Fruit fly (Drosophila melanogaster) whole organism, embryonic: ENCODE results near the gene galla-2.

Experiments used
- CG10267 ChIP-seq: fragments of 200-800 bp; sonication (Bioruptor generic); optimal IDR thresholded peaks from 2 replicates; lab custom pipeline; 2018; ENCODE audit warnings: missing biosample characterization, mild to moderate bottlenecking, missing genetic modification characterization, moderate library complexity
- CG10959 ChIP-seq: fragments of 200-800 bp; sonication (Bioruptor generic); IDR thresholded peaks from 2 replicates; pipeline ENCODE4 v1.3.6; 2022; ENCODE audit warnings: missing biosample characterization, missing genetic modification characterization
- CG11696 ChIP-seq: fragments of 200-800 bp; sonication (Bioruptor generic); IDR thresholded peaks from 2 replicates; pipeline ENCODE4 v1.3.6; 2022; ENCODE audit warnings: missing biosample characterization, missing genetic modification characterization
- CG12071 ChIP-seq: fragments of 200-800 bp; sonication (Bioruptor generic); optimal IDR thresholded peaks from 3 replicates; lab custom pipeline; 2018; ENCODE audit warnings: missing biosample characterization, mild to moderate bottlenecking, missing genetic modification characterization
- CG12744 ChIP-seq: fragments of 200-800 bp; sonication (Bioruptor generic); optimal IDR thresholded peaks from 2 replicates; lab custom pipeline; 2016; ENCODE audit warnings: missing biosample characterization, missing genetic modification characterization
- CG1529 ChIP-seq: fragments of 200-800 bp; sonication (Bioruptor generic); optimal IDR thresholded peaks from 3 replicates; lab custom pipeline; 2018; ENCODE audit warnings: missing biosample characterization, missing genetic modification characterization
- CG15514 ChIP-seq: fragments of 200-800 bp; sonication (Bioruptor generic); optimal IDR thresholded peaks from 3 replicates; lab custom pipeline; 2017; ENCODE audit warnings: missing biosample characterization, missing genetic modification characterization, mild to moderate bottlenecking, moderate library complexity, missing genetic modification reagents
- CG17829 ChIP-seq: fragments of 200-800 bp; optimal IDR thresholded peaks from 2 replicates; lab custom pipeline; 2019; ENCODE audit warnings: missing biosample characterization, mild to moderate bottlenecking, missing genetic modification characterization, moderate library complexity
- CG1832 ChIP-seq: fragments of 200-800 bp; sonication (Bioruptor generic); optimal IDR thresholded peaks from 2 replicates; lab custom pipeline; 2017; ENCODE audit warnings: missing biosample characterization, mild to moderate bottlenecking, missing genetic modification characterization, inconsistent platforms
- CG2120 ChIP-seq: fragments of 200-800 bp; sonication (Bioruptor generic); optimal IDR thresholded peaks from 3 replicates; lab custom pipeline; 2016; ENCODE audit warnings: missing biosample characterization, missing genetic modification characterization
- CG4328 ChIP-seq: fragments of 200-800 bp; sonication (Bioruptor generic); optimal IDR thresholded peaks from 3 replicates; lab custom pipeline; 2017; ENCODE audit warnings: missing biosample characterization, missing genetic modification reagents, missing genetic modification characterization
- CG4854 ChIP-seq: fragments of 200-800 bp; sonication (Bioruptor generic); optimal IDR thresholded peaks from 2 replicates; lab custom pipeline; 2016; ENCODE audit warnings: missing biosample characterization, missing genetic modification characterization, inconsistent platforms
- CG7372 ChIP-seq: fragments of 200-800 bp; sonication (Bioruptor generic); IDR thresholded peaks from 2 replicates; pipeline ENCODE4 v1.3.6; 2022; ENCODE audit warnings: missing biosample characterization, missing genetic modification characterization
- CG8765 ChIP-seq: fragments of 200-800 bp; sonication (Bioruptor generic); IDR thresholded peaks from 2 replicates; pipeline ENCODE4 v1.3.6; 2022; ENCODE audit warnings: missing biosample characterization, missing genetic modification characterization
- CG9797 ChIP-seq: fragments of 200-800 bp; sonication (Bioruptor generic); optimal IDR thresholded peaks from 3 replicates; lab custom pipeline; 2018; ENCODE audit warnings: missing biosample characterization, mild to moderate bottlenecking, missing genetic modification characterization
- CTCF ChIP-seq: fragments of 200-800 bp; sonication (Bioruptor generic); optimal IDR thresholded peaks from 2 replicates; lab custom pipeline; 2017; ENCODE audit warnings: missing biosample characterization, mild to moderate bottlenecking, missing genetic modification characterization, moderate library complexity
- D ChIP-seq, 2 experiments: fragments of 200-800 bp in 1 of 2; fragments of >200 bp in 1 of 2; sonication (Bioruptor generic) in 1 of 2; optimal IDR thresholded peaks; 2 replicates in 1 of 2; 3 replicates in 1 of 2; lab custom pipeline; 2017; ENCODE audit warnings: mild to moderate bottlenecking in 1 of 2, missing biosample characterization in 1 of 2, missing genetic modification characterization in 1 of 2, missing genetic modification reagents in 1 of 2
- D19A ChIP-seq: fragments of 200-800 bp; optimal IDR thresholded peaks from 3 replicates; lab custom pipeline; 2019; ENCODE audit warnings: missing biosample characterization, mild to moderate bottlenecking, missing genetic modification characterization, moderate library complexity
- Fer3 ChIP-seq: fragments of 200-800 bp; sonication (Bioruptor generic); optimal IDR thresholded peaks from 2 replicates; lab custom pipeline; 2018; ENCODE audit warnings: missing biosample characterization, mild to moderate bottlenecking, missing genetic modification characterization, moderate library complexity
- Hr3 ChIP-seq: fragments of 200-800 bp; sonication (Bioruptor generic); optimal IDR thresholded peaks from 3 replicates; lab custom pipeline; 2016; ENCODE audit warnings: missing biosample characterization, missing genetic modification characterization
- Hr78 ChIP-seq, 2 experiments: fragments of 200-800 bp in 1 of 2; fragments of >200 bp in 1 of 2; sonication (Bioruptor generic) in 1 of 2; optimal IDR thresholded peaks; 2 replicates each; lab custom pipeline; 2017 to 2019; ENCODE audit warnings: missing biosample characterization in 2 of 2, missing genetic modification characterization in 2 of 2, mild to moderate bottlenecking in 1 of 2, moderate library complexity in 1 of 2
- Lhr ChIP-seq: fragments of 200-800 bp; sonication (Bioruptor generic); optimal IDR thresholded peaks from 3 replicates; lab custom pipeline; 2017; ENCODE audit warnings: mild to moderate bottlenecking, missing biosample characterization, missing genetic modification reagents, missing genetic modification characterization
- Med ChIP-seq: fragments of 200-800 bp; sonication (Bioruptor generic); peaks from one replicate; lab custom pipeline; 2016; ENCODE audit warnings: missing biosample characterization, missing genetic modification characterization, mild to moderate bottlenecking, inconsistent platforms, moderate library complexity
- Nf-YA ChIP-seq: fragments of 200-800 bp; sonication (Bioruptor generic); IDR thresholded peaks from 2 replicates; pipeline ENCODE4 v1.3.6; 2022; ENCODE audit warnings: missing biosample characterization, missing genetic modification characterization
- Side ChIP-seq: fragments of 200-800 bp; sonication (Bioruptor generic); optimal IDR thresholded peaks from 2 replicates; lab custom pipeline; 2016; ENCODE audit warnings: missing biosample characterization, missing genetic modification characterization
- Ssrp ChIP-seq: fragments of 200-800 bp; sonication (Bioruptor generic); optimal IDR thresholded peaks from 2 replicates; lab custom pipeline; 2018; ENCODE audit warnings: missing biosample characterization, mild to moderate bottlenecking, missing genetic modification characterization, moderate library complexity
- Usf ChIP-seq: fragments of 200-800 bp; sonication (Bioruptor generic); optimal IDR thresholded peaks from 2 replicates; lab custom pipeline; 2017; ENCODE audit warnings: missing genotype, missing biosample characterization, missing genetic modification characterization
- ase ChIP-seq: fragments of 200-800 bp; sonication (Bioruptor generic); IDR thresholded peaks from 3 replicates; pipeline ENCODE4 v1.3.6; 2022; ENCODE audit warnings: missing biosample characterization, missing genetic modification characterization
- bsh ChIP-seq, 2 experiments: fragments of 200-800 bp; sonication (Bioruptor generic); optimal IDR thresholded peaks; 2 replicates each; lab custom pipeline; 2017 to 2018; ENCODE audit warnings: mild to moderate bottlenecking in 2 of 2, missing biosample characterization in 2 of 2, missing genetic modification characterization in 2 of 2, moderate library complexity in 1 of 2
- cwo ChIP-seq: fragments of 200-800 bp; sonication (Bioruptor generic); optimal IDR thresholded peaks from 3 replicates; lab custom pipeline; 2017; ENCODE audit warnings: missing biosample characterization, missing genetic modification characterization, mild to moderate bottlenecking, moderate library complexity, missing genetic modification reagents
- disco-r ChIP-seq: fragments of 200-800 bp; sonication (Bioruptor generic); optimal IDR thresholded peaks from 2 replicates; lab custom pipeline; 2016; ENCODE audit warnings: missing biosample characterization, missing genetic modification characterization
- fd102C ChIP-seq: fragments of 200-800 bp; sonication (Bioruptor generic); optimal IDR thresholded peaks from 2 replicates; lab custom pipeline; 2018; ENCODE audit warnings: missing biosample characterization, mild to moderate bottlenecking, missing genetic modification characterization, moderate library complexity
- gt ChIP-seq: fragments of 200-800 bp; sonication (Bioruptor generic); IDR thresholded peaks from 2 replicates; pipeline ENCODE4 v1.3.6; 2022; ENCODE audit warnings: missing biosample characterization, missing genetic modification characterization
- ham ChIP-seq: fragments of 200-800 bp; sonication (Bioruptor generic); IDR thresholded peaks from 2 replicates; pipeline ENCODE4 v1.3.6; 2022; ENCODE audit warnings: missing biosample characterization, missing genetic modification characterization
- hkb ChIP-seq, 2 experiments: fragments of 200-800 bp in 1 of 2; fragments of >200 bp in 1 of 2; sonication (Bioruptor generic) in 1 of 2; IDR thresholded peaks in 1 of 2; optimal IDR thresholded peaks in 1 of 2; 2 replicates each; pipeline versions ENCODE4 v1.3.6 to Lab custom; 2017 to 2022; ENCODE audit warnings: missing biosample characterization in 1 of 2, missing genetic modification characterization in 1 of 2
- kni ChIP-seq: fragments of 200-800 bp; sonication (Bioruptor generic); optimal IDR thresholded peaks from 3 replicates; lab custom pipeline; 2017; ENCODE audit warnings: mild to moderate bottlenecking, missing biosample characterization, missing genetic modification reagents, missing genetic modification characterization
- lbe ChIP-seq: fragments of 200-800 bp; sonication (Bioruptor generic); optimal IDR thresholded peaks from 2 replicates; lab custom pipeline; 2016; ENCODE audit warnings: missing biosample characterization, mild to moderate bottlenecking, missing genetic modification characterization
- luna ChIP-seq: fragments of 200-800 bp; sonication (Bioruptor generic); optimal IDR thresholded peaks from 2 replicates; lab custom pipeline; 2016; ENCODE audit warnings: missing biosample characterization, missing genetic modification characterization
- mirr ChIP-seq: fragments of 200-800 bp; sonication (Bioruptor generic); optimal IDR thresholded peaks from 3 replicates; lab custom pipeline; 2018; ENCODE audit warnings: missing biosample characterization, mild to moderate bottlenecking, missing genetic modification characterization
- nerfin-1 ChIP-seq: fragments of 200-800 bp; sonication (Bioruptor generic); optimal IDR thresholded peaks from 3 replicates; lab custom pipeline; 2019; ENCODE audit warnings: missing biosample characterization, mild to moderate bottlenecking, missing genetic modification characterization, moderate library complexity
- odd ChIP-seq: fragments of 200-800 bp; sonication (Bioruptor generic); optimal IDR thresholded peaks from 2 replicates; lab custom pipeline; 2017; ENCODE audit warnings: missing biosample characterization, mild to moderate bottlenecking, missing genetic modification characterization
- peb ChIP-seq: fragments of 200-800 bp; sonication (Bioruptor generic); IDR thresholded peaks from 2 replicates; pipeline ENCODE4 v1.3.6; 2022; ENCODE audit warnings: missing biosample characterization, missing genetic modification characterization
- ro ChIP-seq: fragments of 200-800 bp; sonication (Bioruptor generic); IDR thresholded peaks from 2 replicates; pipeline ENCODE4 v1.3.6; 2022; ENCODE audit warnings: missing biosample characterization, missing genetic modification characterization
- seq ChIP-seq: fragments of 200-800 bp; sonication (Bioruptor generic); IDR thresholded peaks from 2 replicates; pipeline ENCODE4 v1.3.6; 2022; ENCODE audit warnings: missing biosample characterization, missing genetic modification characterization
- sima ChIP-seq: fragments of 200-800 bp; sonication (Bioruptor generic); optimal IDR thresholded peaks from 2 replicates; lab custom pipeline; 2016; ENCODE audit warnings: missing biosample characterization, missing genetic modification characterization
- slbo ChIP-seq: fragments of 200-800 bp; sonication (Bioruptor generic); IDR thresholded peaks from 2 replicates; pipeline ENCODE4 v1.3.6; 2022; ENCODE audit warnings: missing biosample characterization, missing genetic modification characterization
- so ChIP-seq: fragments of 200-800 bp; sonication (Bioruptor generic); IDR thresholded peaks from 3 replicates; pipeline ENCODE4 v1.3.6; 2022; ENCODE audit warnings: missing biosample characterization, missing genetic modification characterization
- tna ChIP-seq: fragments of 200-800 bp; sonication (Bioruptor generic); IDR thresholded peaks from 2 replicates; pipeline ENCODE4 v1.3.6; 2022; ENCODE audit warnings: missing biosample characterization, missing genetic modification characterization; ENCODE audit not compliant: partially characterized antibody
- wor ChIP-seq: fragments of 200-800 bp; sonication (Bioruptor generic); IDR thresholded peaks from 2 replicates; pipeline ENCODE4 v1.3.6; 2022; ENCODE audit warnings: missing biosample characterization, missing genetic modification characterization
- zfh1 ChIP-seq: fragments of 200-800 bp; sonication (Bioruptor generic); IDR thresholded peaks from 3 replicates; pipeline ENCODE4 v1.3.6; 2022; ENCODE audit warnings: missing biosample characterization, missing genetic modification characterization

galla-2 gene

DNA sequence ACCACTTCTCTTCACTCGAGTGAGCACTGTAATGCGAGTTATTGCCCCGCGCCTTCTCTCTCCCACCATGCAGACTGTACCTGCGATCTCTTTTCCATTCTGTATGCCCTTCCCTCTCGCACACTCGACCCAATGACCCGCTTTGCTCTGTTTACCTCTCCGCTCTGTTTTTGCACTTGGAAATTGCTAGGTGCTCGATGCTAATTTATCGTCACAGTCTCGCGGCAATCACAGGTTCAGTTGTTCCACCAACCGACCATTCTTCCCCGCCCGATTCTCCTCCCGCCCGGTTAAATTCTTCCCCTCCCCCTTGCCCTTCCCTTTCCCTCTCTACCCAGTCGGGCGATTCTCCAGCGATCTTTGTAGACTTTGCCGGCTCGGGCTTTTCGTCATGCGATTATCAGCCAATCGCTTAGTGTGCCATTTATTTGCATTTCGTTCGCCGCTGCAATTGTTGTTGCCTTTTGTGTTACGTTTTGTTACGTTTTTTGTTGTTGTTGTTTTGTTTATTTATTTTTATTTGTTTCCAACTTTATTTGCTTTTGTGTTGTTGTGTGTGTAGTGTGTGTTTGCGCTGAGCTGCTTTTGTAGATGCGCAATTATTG is 14.8 kb upstream of the galla-2 start (continued):
- TF ChIP-seq disco-r (GFP tag; lab: Kevin White, UChicago) (no peak), Hr78 (GFP tag; optimal IDR thresholded peaks at IDR 0.05; lab: Kevin White, UChicago) (peak in 1 of 2 experiments; percentile 32), ase (GFP tag; lab: Robert Waterston, UW) (no peak), wor (GFP tag; lab: Robert Waterston, UW) (no peak), CG9797 (GFP tag; lab: Kevin White, UChicago) (no peak), ro (GFP tag; lab: Robert Waterston, UW) (no peak), D (optimal IDR thresholded peaks at IDR 0.05; lab: Kevin White, UChicago) (no peak), D (GFP tag; optimal IDR thresholded peaks at IDR 0.05; lab: Kevin White, UChicago) (no peak), nerfin-1 (tag; lab: Kevin White, UChicago) (no peak), hkb (optimal IDR thresholded peaks at IDR 0.05; lab: Kevin White, UChicago) (no peak), hkb (GFP tag; IDR thresholded peaks at IDR 0.05; lab: Robert Waterston, UW) (no peak), CG12744 (GFP tag; lab: Kevin White, UChicago) (no peak), luna (no peak), CG10267 (tag; lab: Kevin White, UChicago) (no peak), CG1529 (GFP tag; lab: Kevin White, UChicago) (no peak), seq (GFP tag; lab: Robert Waterston, UW) (0 out of 2 replicates have a peak, but pooled peaks have one; percentile 32), CG7372 (GFP tag; lab: Robert Waterston, UW) (no peak), CG2120 (GFP tag; lab: Kevin White, UChicago) (no peak), CTCF (no peak), zfh1 (GFP tag; lab: Robert Waterston, UW) (no peak), odd (GFP tag; lab: Kevin White, UChicago) (no peak), CG12071 (GFP tag; lab: Kevin White, UChicago) (no peak), Med (GFP tag; lab: Kevin White, UChicago) (peak; percentile 18), lbe (GFP tag; lab: Kevin White, UChicago) (peak; percentile 36), CG17829 (tag; lab: Kevin White, UChicago) (no peak), bsh (GFP tag; optimal IDR thresholded peaks at IDR 0.05; lab: Kevin White, UChicago) (peak in 1 of 2 experiments; percentile 69), kni (GFP tag; lab: Kevin White, UChicago) (no peak), CG4328 (GFP tag; lab: Kevin White, UChicago) (no peak), mirr (no peak), so (GFP tag; lab: Robert Waterston, UW) (no peak), D19A (tag; lab: Kevin White, UChicago) (no peak), Fer3 (no peak), cwo (GFP tag; lab: Kevin White, UChicago) (peak; percentile 41), tna (GFP tag; lab: Robert Waterston, UW) (peak; percentile 38; the same call in 1 of the 2 replicates), ham (no peak), CG4854 (GFP tag; lab: Kevin White, UChicago) (no peak), fd102C (no peak), CG8765 (no peak), slbo (GFP tag; lab: Robert Waterston, UW) (no peak), CG1832 (GFP tag; lab: Kevin White, UChicago) (peak; percentile 34), sima (GFP tag; lab: Kevin White, UChicago) (no peak), Lhr (GFP tag; lab: Kevin White, UChicago) (no peak), Side (GFP tag; lab: Kevin White, UChicago) (no peak), Nf-YA (GFP tag; lab: Robert Waterston, UW) (no peak), CG10959 (no peak), CG15514 (GFP tag; lab: Kevin White, UChicago) (peak; percentile 30), CG11696 (GFP tag; lab: Robert Waterston, UW) (no peak), Ssrp (tag; lab: Kevin White, UChicago) (peak; percentile 13), Hr3 (GFP tag; lab: Kevin White, UChicago) (no peak), peb (GFP tag; lab: Robert Waterston, UW) (no peak), Usf (GFP tag; lab: Kevin White, UChicago) (no peak), gt (GFP tag; lab: Robert Waterston, UW) (no peak)
